Worm (Caenorhabditis elegans) whole organism, young adult: ENCODE data around the gene nlp-32.

Experiments used
- B0019.2 ChIP-seq: fragments of 200-800 bp; sonication (Bioruptor generic); conservative IDR thresholded peaks from 2 replicates; pipeline ENCODE4 v1.3.6; 2022; ENCODE audit warnings: missing genetic modification reagents, missing genetic modification characterization, missing compliant biosample characterization
- B0035.1 ChIP-seq: sonication (generic microtip); optimal IDR thresholded peaks from 2 replicates; lab custom pipeline; 2016; ENCODE audit warnings: missing genetic modification characterization, mild to moderate bottlenecking, missing compliant biosample characterization, missing genotype, missing genetic modification reagents
- B0336.3 ChIP-seq: fragments of 200-800 bp; sonication (Bioruptor generic); IDR thresholded peaks from 2 replicates; pipeline ENCODE4 v1.3.6; 2022; ENCODE audit warnings: missing genetic modification characterization, missing compliant biosample characterization
- C17E4.6 ChIP-seq: fragments of 200-800 bp; sonication (Bioruptor generic); IDR thresholded peaks from 2 replicates; pipeline ENCODE4 v1.3.6; 2022; ENCODE audit warnings: missing genetic modification reagents, missing genetic modification characterization, missing compliant biosample characterization
- F10E7.11 ChIP-seq: sonication (generic microtip); optimal IDR thresholded peaks from 2 replicates; lab custom pipeline; 2017; ENCODE audit warnings: mild to moderate bottlenecking, missing genetic modification characterization, moderate library complexity, missing compliant biosample characterization
- F23B12.7 ChIP-seq: sonication (generic microtip); optimal IDR thresholded peaks from 2 replicates; lab custom pipeline; 2017; ENCODE audit warnings: missing genetic modification characterization, mild to moderate bottlenecking, missing compliant biosample characterization, antibody characterized with exemption, moderate library complexity; ENCODE audit not compliant: insufficient read depth
- F37B4.10 ChIP-seq: fragments of 200-800 bp; sonication (Bioruptor generic); IDR thresholded peaks from 2 replicates; pipeline ENCODE4 v1.3.6; 2022; ENCODE audit warnings: missing genetic modification characterization, missing compliant biosample characterization
- F39B2.1 ChIP-seq: fragments of 200-800 bp; sonication (Bioruptor generic); IDR thresholded peaks from 2 replicates; pipeline ENCODE4 v1.3.6; 2022; ENCODE audit warnings: missing genetic modification reagents, missing genetic modification characterization, missing compliant biosample characterization
- F49E8.2 ChIP-seq: sonication (generic microtip); optimal IDR thresholded peaks from 3 replicates; lab custom pipeline; 2017; ENCODE audit warnings: missing genetic modification characterization, mild to moderate bottlenecking, missing compliant biosample characterization, antibody characterized with exemption, moderate library complexity; ENCODE audit not compliant: insufficient read depth
- F57A8.1 ChIP-seq: fragments of 200-800 bp; sonication (Bioruptor generic); optimal IDR thresholded peaks from 2 replicates; lab custom pipeline; 2018; ENCODE audit warnings: mild to moderate bottlenecking, missing genetic modification characterization, moderate library complexity, missing compliant biosample characterization
- T26A5.8 ChIP-seq: sonication (generic microtip); optimal IDR thresholded peaks from 2 replicates; lab custom pipeline; 2016; ENCODE audit warnings: missing genetic modification characterization, missing compliant biosample characterization
- Y95B8A.8 ChIP-seq: fragments of 200-800 bp; sonication (Bioruptor generic); IDR thresholded peaks from 2 replicates; pipeline ENCODE4 v1.3.6; 2022; ENCODE audit warnings: missing genetic modification reagents, missing genetic modification characterization, missing compliant biosample characterization
- ama-1 ChIP-seq, 3 experiments: fragments of 150-350 bp in 1 of 3; sonication (generic microtip) in 2 of 3; optimal IDR thresholded peaks; 2 replicates each; lab custom pipeline; 2014 to 2018; ENCODE audit warnings: missing biosample characterization in 2 of 3, missing genetic modification characterization in 2 of 3, missing genetic modification reagents in 2 of 3
- attf-3 ChIP-seq: fragments of 200-800 bp; sonication (Bioruptor generic); conservative IDR thresholded peaks from 2 replicates; pipeline ENCODE4 v1.3.6; 2022; ENCODE audit warnings: missing genetic modification reagents, missing genetic modification characterization, missing compliant biosample characterization
- bed-1 ChIP-seq: fragments of 200-800 bp; sonication (Bioruptor generic); IDR thresholded peaks from 2 replicates; pipeline ENCODE4 v1.3.6; 2022; ENCODE audit warnings: missing genetic modification reagents, missing genetic modification characterization, missing compliant biosample characterization
- ccch-3 ChIP-seq: fragments of 200-800 bp; sonication (Bioruptor generic); optimal IDR thresholded peaks from 2 replicates; lab custom pipeline; 2018; ENCODE audit warnings: mild to moderate bottlenecking, missing genetic modification characterization, missing compliant biosample characterization
- cebp-2 ChIP-seq: fragments of 200-800 bp; sonication (Bioruptor generic); IDR thresholded peaks from 2 replicates; pipeline ENCODE4 v1.3.6; 2022; ENCODE audit warnings: missing genetic modification characterization, missing compliant biosample characterization
- ceh-79 ChIP-seq: sonication (generic microtip); optimal IDR thresholded peaks from 2 replicates; lab custom pipeline; 2017; ENCODE audit warnings: mild to moderate bottlenecking, missing genetic modification characterization, missing compliant biosample characterization
- ceh-91 ChIP-seq: fragments of 200-800 bp; sonication (Bioruptor generic); IDR thresholded peaks from 2 replicates; pipeline ENCODE4 v1.3.6; 2022; ENCODE audit warnings: missing genetic modification reagents, missing genetic modification characterization, missing compliant biosample characterization
- dpff-1 ChIP-seq: sonication (generic microtip); optimal IDR thresholded peaks from 2 replicates; lab custom pipeline; 2017; ENCODE audit warnings: mild to moderate bottlenecking, missing genetic modification characterization, missing compliant biosample characterization
- efl-1 ChIP-seq: fragments of 150-350 bp; optimal IDR thresholded peaks from 2 replicates; lab custom pipeline; 2014; ENCODE audit warnings: missing biosample characterization, missing genetic modification reagents, missing genetic modification characterization
- ekl-4 ChIP-seq: fragments of 200-800 bp; sonication (Bioruptor generic); IDR thresholded peaks from 2 replicates; pipeline ENCODE4 v1.3.6; 2022; ENCODE audit warnings: missing genetic modification reagents, missing genetic modification characterization, missing compliant biosample characterization
- ets-4 ChIP-seq: fragments of 200-800 bp; sonication (Bioruptor generic); optimal IDR thresholded peaks from 2 replicates; lab custom pipeline; 2018; ENCODE audit warnings: mild to moderate bottlenecking, missing genetic modification characterization, missing compliant biosample characterization
- him-1 ChIP-seq: sonication (generic microtip); optimal IDR thresholded peaks from 2 replicates; lab custom pipeline; 2016; ENCODE audit warnings: missing genotype, missing genetic modification reagents, missing genetic modification characterization, missing compliant biosample characterization
- hsf-1 ChIP-seq: fragments of 200-800 bp; sonication (Bioruptor generic); IDR thresholded peaks from 2 replicates; pipeline ENCODE4 v1.3.6; 2022; ENCODE audit warnings: missing genetic modification reagents, missing genetic modification characterization, missing compliant biosample characterization
- let-526 ChIP-seq: fragments of 200-800 bp; sonication (Bioruptor generic); IDR thresholded peaks from 2 replicates; pipeline ENCODE4 v1.3.6; 2022; ENCODE audit warnings: missing genetic modification reagents, missing genetic modification characterization, missing compliant biosample characterization
- lir-1 ChIP-seq: fragments of 200-800 bp; sonication (Bioruptor generic); conservative IDR thresholded peaks from 2 replicates; pipeline ENCODE4 v1.3.6; 2022; ENCODE audit warnings: missing genetic modification reagents, missing genetic modification characterization, missing compliant biosample characterization
- madf-3 ChIP-seq: fragments of 200-800 bp; sonication (Bioruptor generic); IDR thresholded peaks from 2 replicates; pipeline ENCODE4 v1.3.6; 2022; ENCODE audit warnings: missing genetic modification reagents, missing genetic modification characterization, missing compliant biosample characterization
- madf-8 ChIP-seq: fragments of 200-800 bp; sonication (Bioruptor generic); conservative IDR thresholded peaks from 2 replicates; pipeline ENCODE4 v1.3.6; 2022; ENCODE audit warnings: missing genetic modification reagents, missing genetic modification characterization, missing compliant biosample characterization
- mcd-1 ChIP-seq: fragments of 200-800 bp; sonication (Bioruptor generic); IDR thresholded peaks from 2 replicates; pipeline ENCODE4 v1.3.6; 2022; ENCODE audit warnings: missing genetic modification reagents, missing genetic modification characterization, missing compliant biosample characterization
- mel-28 ChIP-seq: sonication (generic microtip); optimal IDR thresholded peaks from 2 replicates; lab custom pipeline; 2016; ENCODE audit warnings: borderline replicate concordance, mild to moderate bottlenecking, missing genetic modification characterization, missing compliant biosample characterization
- mes-4 ChIP-seq: sonication (generic microtip); optimal IDR thresholded peaks from 2 replicates; lab custom pipeline; 2016; ENCODE audit warnings: missing genotype, missing genetic modification characterization, missing compliant biosample characterization
- mxl-1 ChIP-seq: sonication (generic microtip); optimal IDR thresholded peaks from 2 replicates; lab custom pipeline; 2016; ENCODE audit warnings: missing genetic modification characterization, missing compliant biosample characterization
- nhr-27 ChIP-seq: fragments of 200-800 bp; sonication (Bioruptor generic); optimal IDR thresholded peaks from 2 replicates; lab custom pipeline; 2018; ENCODE audit warnings: mild to moderate bottlenecking, missing genetic modification characterization, moderate library complexity, missing compliant biosample characterization
- nhr-80 ChIP-seq: sonication (generic microtip); optimal IDR thresholded peaks from 2 replicates; lab custom pipeline; 2016; ENCODE audit warnings: missing genetic modification characterization, missing compliant biosample characterization
- pha-4 ChIP-seq: fragments of 150-350 bp; sonication (generic microtip); optimal IDR thresholded peaks from 2 replicates; lab custom pipeline; 2014; ENCODE audit warnings: missing biosample characterization, missing genetic modification reagents, missing genetic modification characterization
- rec-8 ChIP-seq, 2 experiments: sonication (generic microtip); optimal IDR thresholded peaks; 2 replicates each; lab custom pipeline; 2016; ENCODE audit warnings: mild to moderate bottlenecking in 2 of 2, missing genetic modification characterization in 2 of 2, missing genetic modification reagents in 2 of 2, missing genotype in 2 of 2, missing biosample characterization in 1 of 2, missing compliant biosample characterization in 1 of 2, moderate library complexity in 1 of 2
- sea-2 ChIP-seq: fragments of 200-800 bp; sonication (Bioruptor generic); IDR thresholded peaks from 2 replicates; pipeline ENCODE4 v1.3.6; 2022; ENCODE audit warnings: missing genetic modification characterization, missing compliant biosample characterization
- snpc-1.1 ChIP-seq: sonication (generic microtip); optimal IDR thresholded peaks from 2 replicates; lab custom pipeline; 2017; ENCODE audit warnings: missing genetic modification characterization, mild to moderate bottlenecking, missing compliant biosample characterization, antibody characterized with exemption, moderate library complexity, missing genotype, missing genetic modification reagents; ENCODE audit not compliant: insufficient read depth
- somi-1 ChIP-seq: fragments of 200-800 bp; sonication (Bioruptor generic); optimal IDR thresholded peaks from 2 replicates; lab custom pipeline; 2018; ENCODE audit warnings: mild to moderate bottlenecking, missing genetic modification characterization, missing compliant biosample characterization
- tbp1 ChIP-seq: fragments of 200-800 bp; sonication (Bioruptor generic); optimal IDR thresholded peaks from 2 replicates; lab custom pipeline; 2018; ENCODE audit warnings: mild to moderate bottlenecking, missing genetic modification characterization, missing compliant biosample characterization
- tbx-9 ChIP-seq: sonication (generic microtip); optimal IDR thresholded peaks from 2 replicates; lab custom pipeline; 2016; ENCODE audit warnings: borderline replicate concordance, missing genetic modification characterization, inconsistent platforms, missing compliant biosample characterization
- zfh-2 ChIP-seq: fragments of 200-800 bp; sonication (Bioruptor generic); conservative IDR thresholded peaks from 2 replicates; pipeline ENCODE4 v1.3.6; 2022; ENCODE audit warnings: missing genetic modification reagents, missing genetic modification characterization, missing compliant biosample characterization
- ztf-25 ChIP-seq: fragments of 200-800 bp; sonication (Bioruptor generic); IDR thresholded peaks from 2 replicates; pipeline ENCODE4 v1.3.6; 2022; ENCODE audit warnings: missing genetic modification reagents, missing genetic modification characterization, missing compliant biosample characterization
- ztf-28 ChIP-seq: fragments of 200-800 bp; sonication (Bioruptor generic); IDR thresholded peaks from 2 replicates; pipeline ENCODE4 v1.3.6; 2022; ENCODE audit warnings: missing genetic modification reagents, missing genetic modification characterization, missing compliant biosample characterization
- ztf-6 ChIP-seq: fragments of 200-800 bp; sonication (Bioruptor generic); IDR thresholded peaks from 2 replicates; pipeline ENCODE4 v1.3.6; 2022; ENCODE audit warnings: missing genetic modification reagents, missing genetic modification characterization, missing compliant biosample characterization

Gene nlp-32

ce11 chrIII:535266-536107 lies 49.1 kb upstream of the nlp-32 start (continued):
- TF ChIP-seq snpc-1.1 (tag; lab: Kevin White, UChicago) (peak; percentile 8), dpff-1 (no peak), tbp1 (GFP tag; lab: Kevin White, UChicago) (peak; percentile 93), T26A5.8 (tag; lab: Kevin White, UChicago) (no peak), madf-8 (GFP tag; lab: Robert Waterston, UW) (no peak), sea-2 (GFP tag; lab: Robert Waterston, UW) (no peak), F39B2.1 (GFP tag; lab: Robert Waterston, UW) (no peak), F49E8.2 (tag; lab: Kevin White, UChicago) (no peak), somi-1 (GFP tag; lab: Kevin White, UChicago) (no peak), efl-1 (no peak), him-1 (tag; lab: Kevin White, UChicago) (peak; percentile 79), B0336.3 (GFP tag; lab: Robert Waterston, UW) (peak; percentile 69), ekl-4 (GFP tag; lab: Robert Waterston, UW) (peak; percentile 43; the same call in 1 of the 2 replicates), F57A8.1 (GFP tag; lab: Kevin White, UChicago) (no peak), madf-3 (GFP tag; lab: Robert Waterston, UW) (no peak), Y95B8A.8 (GFP tag; lab: Robert Waterston, UW) (no peak), ets-4 (GFP tag; lab: Kevin White, UChicago) (no peak), ztf-28 (GFP tag; lab: Robert Waterston, UW) (no peak), zfh-2 (GFP tag; lab: Robert Waterston, UW) (peak; percentile 49; the same call in 1 of the 2 replicates), ama-1 (optimal IDR thresholded peaks at IDR 0.05; lab: Kevin White, UChicago) (no peak), ama-1 (GFP tag; optimal IDR thresholded peaks at IDR 0.05; lab: Kevin White, UChicago) (peak in 1 of 2 experiments; percentile 21), hsf-1 (no peak), rec-8 (tag; optimal IDR thresholded peaks at IDR 0.05; lab: Kevin White, UChicago) (peak in 1 of 2 experiments; percentile 15), B0019.2 (GFP tag; lab: Robert Waterston, UW) (no peak), lir-1 (GFP tag; lab: Robert Waterston, UW) (no peak), B0035.1 (tag; lab: Kevin White, UChicago) (no peak), let-526 (no peak), mel-28 (no peak), attf-3 (GFP tag; lab: Robert Waterston, UW) (no peak), F23B12.7 (tag; lab: Kevin White, UChicago) (peak; percentile 14), ceh-79 (tag; lab: Kevin White, UChicago) (no peak), cebp-2 (GFP tag; lab: Robert Waterston, UW) (no peak), bed-1 (GFP tag; lab: Robert Waterston, UW) (no peak), F10E7.11 (no peak), mxl-1 (tag; lab: Kevin White, UChicago) (peak; percentile 9), nhr-27 (tag; lab: Kevin White, UChicago) (no peak), pha-4 (no peak)

- no peak for TF ChIP-seq ccch-3 (GFP tag; lab: Kevin White, UChicago)
- no peak for TF ChIP-seq mes-4 (tag; lab: Kevin White, UChicago)
- TF ChIP-seq ztf-25 = no peak
- TF ChIP-seq tbx-9 (tag; lab: Kevin White, UChicago) = no peak
- TF ChIP-seq F37B4.10 (GFP tag; lab: Robert Waterston, UW) = no peak
- TF ChIP-seq ets-4 (GFP tag; lab: Kevin White, UChicago) = no peak
- no peak for TF ChIP-seq ztf-6 (GFP tag; lab: Robert Waterston, UW)
- TF ChIP-seq nhr-80 = no peak
- TF ChIP-seq ceh-91 (GFP tag; lab: Robert Waterston, UW) = no peak
- no peak for TF ChIP-seq C17E4.6
- no peak for TF ChIP-seq pha-4
- no peak for TF ChIP-seq ztf-28 (GFP tag; lab: Robert Waterston, UW)
- no peak for TF ChIP-seq mcd-1 (GFP tag; lab: Robert Waterston, UW)
Measured at ce11 chrIII:532152-532551, 45.8 kb upstream of the nlp-32 start.
